Fruit fly (Drosophila melanogaster) whole organism, prepupa: Measurements from ENCODE around the gene Dnali1.
A peak's percentile ranks its signal among the peaks of the same experiment; 100 is the strongest.

Experiments
- Blimp-1 ChIP-seq: fragments of 200-800 bp; sonication (Bioruptor generic); optimal IDR thresholded peaks from 3 replicates; lab custom pipeline; 2017; ENCODE audit warnings: missing biosample characterization, missing genetic modification characterization, mild to moderate bottlenecking, moderate library complexity, missing genetic modification reagents
- CG10631 ChIP-seq: fragments of 200-800 bp; sonication (Bioruptor generic); optimal IDR thresholded peaks from 2 replicates; lab custom pipeline; 2016; ENCODE audit warnings: missing biosample characterization, missing genetic modification characterization
- CG10669 ChIP-seq: fragments of 200-800 bp; sonication (Bioruptor generic); optimal IDR thresholded peaks from 3 replicates; lab custom pipeline; 2018; ENCODE audit warnings: missing biosample characterization, mild to moderate bottlenecking, missing genetic modification characterization, moderate library complexity
- CG11294 ChIP-seq: fragments of 200-800 bp; sonication (Bioruptor generic); IDR thresholded peaks from 2 replicates; pipeline ENCODE4 v1.3.6; 2022; ENCODE audit warnings: missing biosample characterization, missing genetic modification characterization
- CG16779 ChIP-seq: fragments of 200-800 bp; sonication (Bioruptor generic); optimal IDR thresholded peaks from 3 replicates; lab custom pipeline; 2017; ENCODE audit warnings: missing biosample characterization, mild to moderate bottlenecking, missing genetic modification characterization
- CG32006 ChIP-seq: fragments of 200-800 bp; sonication (Bioruptor generic); optimal IDR thresholded peaks from 3 replicates; lab custom pipeline; 2017; ENCODE audit warnings: missing biosample characterization, mild to moderate bottlenecking, missing genetic modification characterization
- CG4318 ChIP-seq: fragments of 200-800 bp; sonication (Bioruptor generic); optimal IDR thresholded peaks from 3 replicates; lab custom pipeline; 2017; ENCODE audit warnings: missing biosample characterization, mild to moderate bottlenecking, missing genetic modification characterization
- CG6792 ChIP-seq: fragments of 200-800 bp; sonication (Bioruptor generic); optimal IDR thresholded peaks from 3 replicates; lab custom pipeline; 2016; ENCODE audit warnings: missing biosample characterization, missing genetic modification characterization
- CG7368 ChIP-seq: fragments of 200-800 bp; sonication (Bioruptor generic); optimal IDR thresholded peaks from 3 replicates; lab custom pipeline; 2016; ENCODE audit warnings: missing biosample characterization, missing genetic modification characterization
- Ets21C ChIP-seq: fragments of 200-800 bp; sonication (Bioruptor generic); optimal IDR thresholded peaks from 3 replicates; lab custom pipeline; 2016; ENCODE audit warnings: missing biosample characterization, missing genetic modification characterization
- Ets96B ChIP-seq: fragments of 200-800 bp; optimal IDR thresholded peaks from 2 replicates; lab custom pipeline; 2019; ENCODE audit warnings: missing biosample characterization, mild to moderate bottlenecking, missing genetic modification characterization, moderate library complexity
- Gug ChIP-seq: fragments of 200-800 bp; sonication (Bioruptor generic); IDR thresholded peaks from 2 replicates; pipeline ENCODE4 v1.3.6; 2022; ENCODE audit warnings: missing biosample characterization, missing genetic modification characterization
- Hr4 ChIP-seq: fragments of 200-800 bp; sonication (Bioruptor generic); optimal IDR thresholded peaks from 3 replicates; lab custom pipeline; 2016; ENCODE audit warnings: missing biosample characterization, missing genetic modification characterization
- Met ChIP-seq: fragments of 200-800 bp; sonication (Bioruptor generic); optimal IDR thresholded peaks from 3 replicates; lab custom pipeline; 2016; ENCODE audit warnings: missing biosample characterization, missing genetic modification characterization
- Smox ChIP-seq: fragments of 200-800 bp; sonication (Bioruptor generic); optimal IDR thresholded peaks from 3 replicates; lab custom pipeline; 2016; ENCODE audit warnings: missing biosample characterization, missing genetic modification characterization
- cyc ChIP-seq: fragments of 200-800 bp; sonication (Bioruptor generic); optimal IDR thresholded peaks from 3 replicates; lab custom pipeline; 2016; ENCODE audit warnings: missing biosample characterization, missing genetic modification characterization
- eg ChIP-seq: fragments of 200-800 bp; sonication (Bioruptor generic); IDR thresholded peaks from 3 replicates; pipeline ENCODE4 v1.3.6; 2022; ENCODE audit warnings: missing biosample characterization, missing genetic modification characterization
- net ChIP-seq: fragments of 200-800 bp; sonication (Bioruptor generic); optimal IDR thresholded peaks from 3 replicates; lab custom pipeline; 2016; ENCODE audit warnings: missing biosample characterization, missing genetic modification characterization
- pdm3 ChIP-seq: fragments of 200-800 bp; sonication (Bioruptor generic); optimal IDR thresholded peaks from 3 replicates; lab custom pipeline; 2016; ENCODE audit warnings: missing biosample characterization, missing genetic modification characterization
- spab ChIP-seq: fragments of 200-800 bp; sonication (Bioruptor generic); optimal IDR thresholded peaks from 2 replicates; lab custom pipeline; 2017; ENCODE audit warnings: missing biosample characterization, mild to moderate bottlenecking, missing genetic modification characterization, missing genetic modification reagents
- ss ChIP-seq, 2 experiments: fragments of 200-800 bp; sonication (Bioruptor generic); optimal IDR thresholded peaks; 2 replicates in 1 of 2; 3 replicates in 1 of 2; lab custom pipeline; 2017 to 2018; ENCODE audit warnings: mild to moderate bottlenecking in 2 of 2, missing biosample characterization in 2 of 2, missing genetic modification characterization in 2 of 2, moderate library complexity in 1 of 2
- svp ChIP-seq: fragments of 200-800 bp; sonication (Bioruptor generic); peaks from one replicate; lab custom pipeline; 2016; ENCODE audit warnings: missing biosample characterization, missing genetic modification characterization

Dnali1 gene

dm6 chr3R:11847379-11847778 is 45.7 kb downstream of the Dnali1 start (continued):
- TF ChIP-seq CG10631 (GFP tag; lab: Kevin White, UChicago) (peak; percentile 6), Hr4 (peak; percentile 2), Ets21C (GFP tag; lab: Kevin White, UChicago) (no peak), Gug (GFP tag; lab: Robert Waterston, UW) (no peak; the same call in 1 of the 2 replicates), net (GFP tag; lab: Kevin White, UChicago) (no peak), pdm3 (GFP tag; lab: Kevin White, UChicago) (no peak), CG11294 (GFP tag; lab: Robert Waterston, UW) (no peak), CG7368 (GFP tag; lab: Kevin White, UChicago) (no peak), Ets96B (tag; lab: Kevin White, UChicago) (peak; percentile 4), eg (GFP tag; lab: Robert Waterston, UW) (peak; percentile 71; the same call in 2 of the 3 replicates), cyc (no peak), CG4318 (GFP tag; lab: Kevin White, UChicago) (peak; percentile 4), spab (GFP tag; lab: Kevin White, UChicago) (peak; percentile 1), CG16779 (tag; lab: Kevin White, UChicago) (no peak), CG32006 (GFP tag; lab: Kevin White, UChicago) (peak; percentile 60), ss (GFP tag; optimal IDR thresholded peaks at IDR 0.05; lab: Kevin White, UChicago) (no peak), svp (GFP tag; lab: Kevin White, UChicago) (peak; percentile 56), Smox (GFP tag; lab: Kevin White, UChicago) (no peak), CG10669 (peak; percentile 30), CG6792 (GFP tag; lab: Kevin White, UChicago) (no peak), Met (GFP tag; lab: Kevin White, UChicago) (no peak), Blimp-1 (GFP tag; lab: Kevin White, UChicago) (no peak)
- TF ChIP-seq, all 60 proteins: peak for 21
